Fruit fly (Drosophila melanogaster) whole organism, prepupa: ENCODE results near the gene CG17097.

Experiments
- CG16779 ChIP-seq: fragments of 200-800 bp; sonication (Bioruptor generic); optimal IDR thresholded peaks from 3 replicates; lab custom pipeline; 2017; ENCODE audit warnings: missing biosample characterization, mild to moderate bottlenecking, missing genetic modification characterization
- Gug ChIP-seq: fragments of 200-800 bp; sonication (Bioruptor generic); IDR thresholded peaks from 2 replicates; pipeline ENCODE4 v1.3.6; 2022; ENCODE audit warnings: missing biosample characterization, missing genetic modification characterization
- Sox102F ChIP-seq: fragments of 200-800 bp; sonication (Bioruptor generic); optimal IDR thresholded peaks from 2 replicates; lab custom pipeline; 2016; ENCODE audit warnings: missing biosample characterization, mild to moderate bottlenecking, missing genetic modification characterization

DNA sequence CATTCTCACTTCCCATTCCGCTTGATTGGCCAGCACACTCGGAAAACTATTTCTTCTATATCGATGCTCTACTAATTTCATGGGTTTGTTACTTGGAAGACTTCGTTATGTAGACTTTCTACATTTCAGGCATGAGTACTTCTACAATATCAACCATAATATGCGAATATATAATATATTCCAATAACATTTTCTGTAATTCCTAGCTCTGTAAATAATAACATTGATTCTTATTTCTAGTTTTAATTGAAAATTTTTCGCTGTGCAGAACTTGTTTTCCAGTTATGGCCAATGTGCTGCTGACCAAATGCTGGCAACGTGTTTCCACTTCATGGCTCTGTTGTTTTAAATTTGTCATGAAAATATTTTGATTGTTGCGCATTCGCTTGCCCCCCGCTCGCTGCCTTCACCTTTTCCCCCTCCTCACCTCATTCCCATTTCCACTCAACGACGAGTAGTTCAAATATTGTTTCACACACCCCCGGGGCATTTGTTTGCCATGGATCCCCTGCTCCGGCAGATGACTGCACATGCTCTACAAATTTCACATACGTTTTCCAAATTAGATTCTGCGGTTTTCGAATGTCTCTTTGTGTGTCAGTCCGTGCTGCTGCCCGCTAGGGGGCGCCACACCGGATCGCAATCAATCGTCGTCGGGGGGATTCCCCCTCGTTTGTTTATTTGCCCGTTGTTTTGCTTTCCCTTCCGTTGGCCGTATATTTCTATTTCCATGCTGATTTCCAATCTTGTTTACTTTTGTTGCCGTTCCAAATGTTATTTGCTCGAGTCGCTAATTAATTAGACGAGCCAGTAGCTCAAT is 31.3 kb upstream of the CG17097 start:
- no peak for TF ChIP-seq CG16779 (tag; lab: Kevin White, UChicago)
- no peak for TF ChIP-seq Sox102F (GFP tag; lab: Kevin White, UChicago)
- no peak for TF ChIP-seq Gug
